Fruit fly (Drosophila melanogaster): Measurements from ENCODE around the gene GstD9.
A peak's percentile ranks its signal among the peaks of the same experiment; 100 is the strongest.

GstD9 gene

dm6 chr3R:12350497-12350896 lies 16.9 kb downstream of the GstD9 start, which contains the start of gene CG10038 (continued):
- no peak for TF ChIP-seq D (optimal IDR thresholded peaks at IDR 0.05)
- no peak for TF ChIP-seq D (GFP tag; optimal IDR thresholded peaks at IDR 0.05)
- TF ChIP-seq Ssrp (tag; optimal IDR thresholded peaks at IDR 0.05), result no peak
- TF ChIP-seq Usf (GFP tag; optimal IDR thresholded peaks at IDR 0.05), result no peak
- TF ChIP-seq CG15696 (tag; optimal IDR thresholded peaks at IDR 0.05), result no peak
- TF ChIP-seq CG17361 (GFP tag; IDR thresholded peaks at IDR 0.05), result peak; percentile 37; the same call in 2 of the 3 replicates
- TF ChIP-seq danr (GFP tag; IDR thresholded peaks at IDR 0.05), result no peak
- no peak for TF ChIP-seq exex (tag; optimal IDR thresholded peaks at IDR 0.05)
- TF ChIP-seq inv (GFP tag; IDR thresholded peaks at IDR 0.05; ENCODE audit: partially characterized antibody), result peak; percentile 93
- TF ChIP-seq CG4730 (GFP tag; IDR thresholded peaks at IDR 0.05), result no peak
- no peak for TF ChIP-seq sd (tag; optimal IDR thresholded peaks at IDR 0.05)
- no peak for TF ChIP-seq dan (GFP tag; IDR thresholded peaks at IDR 0.05)
- TF ChIP-seq CG13775 (GFP tag; optimal IDR thresholded peaks at IDR 0.05), result peak; percentile 21
- no peak for TF ChIP-seq CG7987 (GFP tag; optimal IDR thresholded peaks at IDR 0.05)
- no peak for TF ChIP-seq so (GFP tag; IDR thresholded peaks at IDR 0.05)
- TF ChIP-seq CG14710 (tag; optimal IDR thresholded peaks at IDR 0.05), result peak; percentile 52
- TF ChIP-seq nau (GFP tag; optimal IDR thresholded peaks at IDR 0.05), result no peak
- no peak for TF ChIP-seq slou (GFP tag; optimal IDR thresholded peaks at IDR 0.05)
- TF ChIP-seq CG8388 (GFP tag; optimal IDR thresholded peaks at IDR 0.05), result no peak
- TF ChIP-seq p53 (GFP tag; optimal IDR thresholded peaks at IDR 0.05), result no peak
- no peak for TF ChIP-seq HLH54F (GFP tag; optimal IDR thresholded peaks at IDR 0.05)
- peak; percentile 59; the same call in 2 of the 3 replicates for TF ChIP-seq Dbx (GFP tag; IDR thresholded peaks at IDR 0.05)
- TF ChIP-seq dm (GFP tag; optimal IDR thresholded peaks at IDR 0.05), result no peak
- no peak for TF ChIP-seq cg (GFP tag; optimal IDR thresholded peaks at IDR 0.05)
- no peak for TF ChIP-seq dimm (GFP tag; IDR thresholded peaks at IDR 0.05)
- TF ChIP-seq CG6654 (GFP tag; optimal IDR thresholded peaks at IDR 0.05), result no peak
- peak; percentile 59 for TF ChIP-seq Dp (GFP tag; optimal IDR thresholded peaks at IDR 0.05)
- TF ChIP-seq toy (GFP tag; IDR thresholded peaks at IDR 0.05), result no peak
- TF ChIP-seq GATAe (GFP tag; conservative IDR thresholded peaks at IDR 0.05), result no peak
- no peak; the same call in 1 of the 2 replicates for TF ChIP-seq CG11085 (GFP tag; IDR thresholded peaks at IDR 0.05)
- peak; percentile 30 for TF ChIP-seq Sin3A (optimal IDR thresholded peaks at IDR 0.05)
- peak; percentile 43 to 53 for TF ChIP-seq Hr51 (GFP tag; optimal IDR thresholded peaks at IDR 0.05)
- TF ChIP-seq emc (GFP tag; optimal IDR thresholded peaks at IDR 0.05), result no peak
- peak; percentile 56; the same call in 1 of the 2 replicates for TF ChIP-seq sob (GFP tag; IDR thresholded peaks at IDR 0.05)
- TF ChIP-seq Taf1 (GFP tag; IDR thresholded peaks at IDR 0.05), result no peak
- 0 out of 3 replicates have a peak, but pooled peaks have one; percentile 23 for TF ChIP-seq ci (GFP tag; IDR thresholded peaks at IDR 0.05)
- peak; percentile 90 for TF ChIP-seq hbn (GFP tag; IDR thresholded peaks at IDR 0.05; ENCODE audit: partially characterized antibody)
- TF ChIP-seq Atf6 (GFP tag; IDR thresholded peaks at IDR 0.05), result no peak; the same call in 1 of the 2 replicates
- no peak for TF ChIP-seq CG13296 (GFP tag; optimal IDR thresholded peaks at IDR 0.05)
- peak; percentile 41 for TF ChIP-seq bcd (GFP tag; optimal IDR thresholded peaks at IDR 0.05)
- TF ChIP-seq CG12659 (GFP tag; optimal IDR thresholded peaks at IDR 0.05), result peak; percentile 62
- peak; percentile 79 for TF ChIP-seq CG15514 (GFP tag; optimal IDR thresholded peaks at IDR 0.05)
- 0 out of 3 replicates have a peak, but pooled peaks have one; percentile 28 for TF ChIP-seq Mrtf (GFP tag; IDR thresholded peaks at IDR 0.05)
- TF ChIP-seq rib (GFP tag; IDR thresholded peaks at IDR 0.05), result no peak
- peak; percentile 55 for TF ChIP-seq CG10267 (tag; optimal IDR thresholded peaks at IDR 0.05)
- no peak for TF ChIP-seq CG15269 (tag; optimal IDR thresholded peaks at IDR 0.05)
- TF ChIP-seq trem (tag; optimal IDR thresholded peaks at IDR 0.05), result peak; percentile 55
- TF ChIP-seq CG18262 (tag; optimal IDR thresholded peaks at IDR 0.05), result peak; percentile 27
- no peak for TF ChIP-seq CG17802 (tag; optimal IDR thresholded peaks at IDR 0.05)
- no peak for TF ChIP-seq CG7271 (tag; optimal IDR thresholded peaks at IDR 0.05)
- peak; percentile 77 for TF ChIP-seq sens (GFP tag)
- TF ChIP-seq CG9876 (GFP tag; optimal IDR thresholded peaks at IDR 0.05), result peak; percentile 14
